Worm (Caenorhabditis elegans) whole organism, young adult: Measurements from ENCODE around the gene C31B8.16.

ENCODE experiments used
- F33H1.4 ChIP-seq: fragments of 200-800 bp; sonication (Bioruptor generic); IDR thresholded peaks from 2 replicates; pipeline ENCODE4 v1.3.6; 2022; ENCODE audit warnings: missing genetic modification reagents, missing genetic modification characterization, missing compliant biosample characterization
- F39B2.1 ChIP-seq: fragments of 200-800 bp; sonication (Bioruptor generic); IDR thresholded peaks from 2 replicates; pipeline ENCODE4 v1.3.6; 2022; ENCODE audit warnings: missing genetic modification reagents, missing genetic modification characterization, missing compliant biosample characterization
- F52B5.7 ChIP-seq: sonication (generic microtip); optimal IDR thresholded peaks from 2 replicates; lab custom pipeline; 2016; ENCODE audit warnings: mild to moderate bottlenecking, missing genetic modification characterization, missing compliant biosample characterization
- ZK185.1 ChIP-seq: sonication (generic microtip); optimal IDR thresholded peaks from 2 replicates; lab custom pipeline; 2016; ENCODE audit warnings: mild to moderate bottlenecking, missing genetic modification characterization, missing compliant biosample characterization; ENCODE audit not compliant: poor library complexity, severe bottlenecking
- ama-1 ChIP-seq, 3 experiments: fragments of 150-350 bp in 1 of 3; sonication (generic microtip) in 2 of 3; optimal IDR thresholded peaks; 2 replicates each; lab custom pipeline; 2014 to 2018; ENCODE audit warnings: missing biosample characterization in 2 of 3, missing genetic modification characterization in 2 of 3, missing genetic modification reagents in 2 of 3
- lin-40 ChIP-seq: sonication (generic microtip); optimal IDR thresholded peaks from 2 replicates; lab custom pipeline; 2016; ENCODE audit warnings: missing genetic modification characterization, mild to moderate bottlenecking, missing compliant biosample characterization, missing genotype, missing genetic modification reagents
- nhr-27 ChIP-seq: fragments of 200-800 bp; sonication (Bioruptor generic); optimal IDR thresholded peaks from 2 replicates; lab custom pipeline; 2018; ENCODE audit warnings: mild to moderate bottlenecking, missing genetic modification characterization, moderate library complexity, missing compliant biosample characterization
- pha-4 ChIP-seq: fragments of 150-350 bp; sonication (generic microtip); optimal IDR thresholded peaks from 2 replicates; lab custom pipeline; 2014; ENCODE audit warnings: missing biosample characterization, missing genetic modification reagents, missing genetic modification characterization
- rcor-1 ChIP-seq: fragments of 200-800 bp; sonication (Bioruptor generic); IDR thresholded peaks from 2 replicates; pipeline ENCODE4 v1.3.6; 2022; ENCODE audit warnings: missing genetic modification reagents, missing genetic modification characterization, missing compliant biosample characterization
- snpc-4 ChIP-seq, 5 experiments: fragments of 150-350 bp in 1 of 5; sonication (generic microtip) in 4 of 5; optimal IDR thresholded peaks; 2 replicates each; lab custom pipeline; 2014 to 2018; ENCODE audit warnings: missing genetic modification characterization in 5 of 5, missing biosample characterization in 3 of 5, antibody characterized with exemption in 2 of 5, mild to moderate bottlenecking in 2 of 5, missing compliant biosample characterization in 2 of 5, missing genotype in 2 of 5, moderate library complexity in 2 of 5, missing genetic modification reagents in 1 of 5
- ztf-26 ChIP-seq: sonication (generic microtip); optimal IDR thresholded peaks from 2 replicates; lab custom pipeline; 2017; ENCODE audit warnings: missing genetic modification characterization, missing compliant biosample characterization

ce11 chrV:2909525-2909924, 20.3 kb upstream of the C31B8.16 start, which contains the start of gene zmp-3:
- TF ChIP-seq ZK185.1 (tag; lab: Kevin White, UChicago) (no peak), nhr-27 (tag; lab: Kevin White, UChicago) (no peak), snpc-4 (GFP tag; optimal IDR thresholded peaks at IDR 0.05; lab: Kevin White, UChicago) (no peak), snpc-4 (tag; optimal IDR thresholded peaks at IDR 0.05; lab: Kevin White, UChicago) (no peak), F39B2.1 (GFP tag; lab: Robert Waterston, UW) (no peak), F33H1.4 (GFP tag; lab: Robert Waterston, UW) (no peak), rcor-1 (GFP tag; lab: Robert Waterston, UW) (no peak), ama-1 (optimal IDR thresholded peaks at IDR 0.05; lab: Kevin White, UChicago) (no peak), ama-1 (GFP tag; optimal IDR thresholded peaks at IDR 0.05; lab: Kevin White, UChicago) (no peak), pha-4 (tag; lab: Kevin White, UChicago) (no peak), lin-40 (tag; lab: Kevin White, UChicago) (no peak), ztf-26 (tag; lab: Kevin White, UChicago) (no peak), F52B5.7 (no peak)
